Worm (Caenorhabditis elegans) whole organism, L1 larva: ENCODE measurements around the gene F52B11.2.
A peak's percentile ranks its signal among the peaks of the same experiment; 100 is the strongest.

Experiments used
- C04F5.9 ChIP-seq: sonication (generic microtip); optimal IDR thresholded peaks from 2 replicates; lab custom pipeline; 2016; ENCODE audit warnings: missing genetic modification characterization, missing compliant biosample characterization
- C16A3.4 ChIP-seq: fragments of 150-350 bp; optimal IDR thresholded peaks from 2 replicates; lab custom pipeline; 2014; ENCODE audit warnings: missing biosample characterization, missing genetic modification characterization
- C34B4.2 ChIP-seq: sonication (generic microtip); optimal IDR thresholded peaks from 2 replicates; lab custom pipeline; 2017; ENCODE audit warnings: mild to moderate bottlenecking, missing genetic modification characterization, missing compliant biosample characterization
- F16B12.6 ChIP-seq: fragments of 150-350 bp; optimal IDR thresholded peaks from 2 replicates; lab custom pipeline; 2014; ENCODE audit warnings: missing biosample characterization, missing genetic modification characterization
- aha-1 ChIP-seq: fragments of 150-350 bp; optimal IDR thresholded peaks from 2 replicates; lab custom pipeline; 2014; ENCODE audit warnings: missing biosample characterization, missing genetic modification characterization
- aly-2 ChIP-seq: fragments of 150-350 bp; optimal IDR thresholded peaks from 2 replicates; lab custom pipeline; 2014; ENCODE audit warnings: missing biosample characterization, missing genetic modification characterization
- ama-1 ChIP-seq: fragments of 150-350 bp; optimal IDR thresholded peaks from 2 replicates; lab custom pipeline; 2014
- blmp-1 ChIP-seq: fragments of 150-350 bp; optimal IDR thresholded peaks from 2 replicates; lab custom pipeline; 2014; ENCODE audit warnings: missing biosample characterization, missing genetic modification characterization
- ceh-63 ChIP-seq: fragments of 200-800 bp; sonication (Bioruptor generic); optimal IDR thresholded peaks from 2 replicates; lab custom pipeline; 2018; ENCODE audit warnings: mild to moderate bottlenecking, missing genetic modification characterization, missing compliant biosample characterization
- ceh-82 ChIP-seq, 3 experiments: fragments of 150-350 bp in 1 of 3; sonication (generic microtip) in 2 of 3; optimal IDR thresholded peaks; 2 replicates each; lab custom pipeline; 2014 to 2017; ENCODE audit warnings: missing biosample characterization in 3 of 3, missing genetic modification characterization in 3 of 3
- ceh-88 ChIP-seq: fragments of 200-800 bp; sonication (Bioruptor generic); IDR thresholded peaks from 2 replicates; pipeline ENCODE4 v1.3.6; 2022; ENCODE audit warnings: missing genetic modification characterization, missing compliant biosample characterization
- ceh-90 ChIP-seq: sonication (generic microtip); optimal IDR thresholded peaks from 2 replicates; lab custom pipeline; 2016; ENCODE audit warnings: missing genetic modification characterization, missing compliant biosample characterization
- dpl-1 ChIP-seq, 3 experiments: fragments of 150-350 bp in 2 of 3; sonication (generic microtip) in 1 of 3; optimal IDR thresholded peaks; 2 replicates each; lab custom pipeline; 2014 to 2017; ENCODE audit warnings: missing biosample characterization in 3 of 3, missing genetic modification characterization in 3 of 3, missing genetic modification reagents in 3 of 3
- efl-1 ChIP-seq, 4 experiments: fragments of 150-350 bp; optimal IDR thresholded peaks in 3 of 4; peaks in 1 of 4; 1 replicate in 1 of 4; 2 replicates in 3 of 4; lab custom pipeline; 2014; ENCODE audit warnings: missing biosample characterization in 2 of 4, missing genetic modification characterization in 2 of 4, missing genetic modification reagents in 2 of 4
- efl-3 ChIP-seq: fragments of 200-800 bp; sonication (Bioruptor generic); optimal IDR thresholded peaks from 2 replicates; lab custom pipeline; 2018; ENCODE audit warnings: mild to moderate bottlenecking, missing genetic modification characterization, missing compliant biosample characterization
- egl-13 ChIP-seq: sonication (generic microtip); optimal IDR thresholded peaks from 2 replicates; lab custom pipeline; 2016; ENCODE audit warnings: missing genotype, missing genetic modification reagents, missing genetic modification characterization, missing compliant biosample characterization
- fkh-8 ChIP-seq: sonication (generic microtip); optimal IDR thresholded peaks from 2 replicates; lab custom pipeline; 2016; ENCODE audit warnings: mild to moderate bottlenecking, missing genetic modification characterization, missing compliant biosample characterization
- fos-1 ChIP-seq: fragments of 150-350 bp; optimal IDR thresholded peaks from 2 replicates; lab custom pipeline; 2014; ENCODE audit warnings: missing biosample characterization, missing genetic modification characterization
- hlh-17 ChIP-seq: fragments of 200-800 bp; sonication (Bioruptor generic); optimal IDR thresholded peaks from 2 replicates; lab custom pipeline; 2018; ENCODE audit warnings: missing genetic modification characterization, mild to moderate bottlenecking, missing compliant biosample characterization, moderate library complexity, borderline replicate concordance
- hpl-2 ChIP-seq: fragments of 150-350 bp; optimal IDR thresholded peaks from 2 replicates; lab custom pipeline; 2014; ENCODE audit warnings: missing biosample characterization, missing genetic modification reagents, missing genetic modification characterization
- isw-1 ChIP-seq: fragments of 200-800 bp; sonication (Bioruptor generic); IDR thresholded peaks from 2 replicates; pipeline ENCODE4 v1.3.6; 2022; ENCODE audit warnings: missing genetic modification characterization, missing compliant biosample characterization
- lin-13 ChIP-seq: fragments of 150-350 bp; optimal IDR thresholded peaks from 2 replicates; lab custom pipeline; 2014; ENCODE audit warnings: missing biosample characterization, missing genetic modification reagents, missing genetic modification characterization
- lin-15B ChIP-seq: fragments of 150-350 bp; sonication (generic microtip); optimal IDR thresholded peaks from 3 replicates; lab custom pipeline; 2014; ENCODE audit warnings: missing biosample characterization, missing genetic modification characterization
- lin-35 ChIP-seq, 2 experiments: fragments of 150-350 bp; optimal IDR thresholded peaks; 2 replicates each; lab custom pipeline; 2014; ENCODE audit warnings: missing biosample characterization in 2 of 2, missing genetic modification characterization in 2 of 2, missing genetic modification reagents in 2 of 2
- lir-3 ChIP-seq: sonication (generic microtip); optimal IDR thresholded peaks from 2 replicates; lab custom pipeline; 2016; ENCODE audit warnings: mild to moderate bottlenecking, missing genetic modification characterization, moderate library complexity, missing compliant biosample characterization; ENCODE audit not compliant: poor library complexity
- mdl-1 ChIP-seq, 2 experiments: fragments of 150-350 bp; optimal IDR thresholded peaks; 2 replicates each; lab custom pipeline; 2014 to 2017; ENCODE audit warnings: missing biosample characterization in 2 of 2, missing genetic modification characterization in 2 of 2, inconsistent platforms in 1 of 2
- mep-1 ChIP-seq: fragments of 150-350 bp; optimal IDR thresholded peaks from 2 replicates; lab custom pipeline; 2014; ENCODE audit warnings: missing biosample characterization, missing genetic modification characterization
- nhr-11 ChIP-seq: fragments of 150-350 bp; optimal IDR thresholded peaks from 2 replicates; lab custom pipeline; 2014; ENCODE audit warnings: missing biosample characterization, missing genetic modification characterization
- nhr-19 ChIP-seq: fragments of 200-800 bp; sonication (Bioruptor generic); conservative IDR thresholded peaks from 2 replicates; pipeline ENCODE4 v1.3.6; 2022; ENCODE audit warnings: missing genetic modification characterization, missing compliant biosample characterization
- nhr-20 ChIP-seq: sonication (generic microtip); optimal IDR thresholded peaks from 2 replicates; lab custom pipeline; 2016; ENCODE audit warnings: mild to moderate bottlenecking, missing genetic modification characterization, missing compliant biosample characterization
- nhr-47 ChIP-seq: sonication (generic microtip); optimal IDR thresholded peaks from 2 replicates; lab custom pipeline; 2016; ENCODE audit warnings: mild to moderate bottlenecking, missing genetic modification characterization, moderate library complexity, missing compliant biosample characterization
- nhr-71 ChIP-seq: sonication (generic microtip); optimal IDR thresholded peaks from 2 replicates; lab custom pipeline; 2016; ENCODE audit warnings: mild to moderate bottlenecking, missing genetic modification characterization, moderate library complexity, missing compliant biosample characterization
- nhr-84 ChIP-seq: sonication (generic microtip); optimal IDR thresholded peaks from 2 replicates; lab custom pipeline; 2017; ENCODE audit warnings: missing biosample characterization, missing genetic modification characterization
- pag-3 ChIP-seq: sonication (generic microtip); optimal IDR thresholded peaks from 2 replicates; lab custom pipeline; 2017; ENCODE audit warnings: missing genetic modification characterization, mild to moderate bottlenecking, missing compliant biosample characterization, antibody characterized with exemption, borderline replicate concordance; ENCODE audit not compliant: insufficient read depth
- pqm-1 ChIP-seq: sonication (generic microtip); optimal IDR thresholded peaks from 3 replicates; lab custom pipeline; 2017; ENCODE audit warnings: missing biosample characterization, missing genetic modification characterization
- skn-1 ChIP-seq: fragments of 150-350 bp; optimal IDR thresholded peaks from 2 replicates; lab custom pipeline; 2014; ENCODE audit warnings: missing biosample characterization, missing genetic modification characterization
- snpc-4 ChIP-seq: fragments of 150-350 bp; optimal IDR thresholded peaks from 2 replicates; lab custom pipeline; 2014; ENCODE audit warnings: missing biosample characterization, missing genetic modification characterization
- snu-23 ChIP-seq: sonication (generic microtip); optimal IDR thresholded peaks from 2 replicates; lab custom pipeline; 2016; ENCODE audit warnings: missing genetic modification characterization, missing compliant biosample characterization
- sox-4 ChIP-seq: sonication (generic microtip); optimal IDR thresholded peaks from 2 replicates; lab custom pipeline; 2016; ENCODE audit warnings: missing genetic modification characterization, missing compliant biosample characterization
- swsn-7 ChIP-seq: sonication (generic microtip); optimal IDR thresholded peaks from 2 replicates; lab custom pipeline; 2016; ENCODE audit warnings: missing genetic modification characterization, missing compliant biosample characterization
- tlp-1 ChIP-seq: fragments of 150-350 bp; optimal IDR thresholded peaks from 2 replicates; lab custom pipeline; 2014; ENCODE audit warnings: missing biosample characterization, missing genetic modification characterization
- unc-86 ChIP-seq: sonication (generic microtip); optimal IDR thresholded peaks from 2 replicates; lab custom pipeline; 2016; ENCODE audit warnings: missing genetic modification characterization, missing compliant biosample characterization
- vab-15 ChIP-seq: sonication (generic microtip); optimal IDR thresholded peaks from 2 replicates; lab custom pipeline; 2017; ENCODE audit warnings: missing genotype, mild to moderate bottlenecking, missing genetic modification characterization, missing compliant biosample characterization
- xbp-1 ChIP-seq: sonication (generic microtip); optimal IDR thresholded peaks from 2 replicates; lab custom pipeline; 2016; ENCODE audit warnings: missing genetic modification characterization, missing compliant biosample characterization
- zip-4 ChIP-seq: fragments of 200-800 bp; sonication (Bioruptor generic); optimal IDR thresholded peaks from 2 replicates; lab custom pipeline; 2018; ENCODE audit warnings: mild to moderate bottlenecking, missing genetic modification characterization, moderate library complexity, missing compliant biosample characterization
- ztf-11 ChIP-seq, 2 experiments: sonication (generic microtip); optimal IDR thresholded peaks; 2 replicates each; lab custom pipeline; 2016 to 2017; ENCODE audit warnings: missing genetic modification characterization in 2 of 2, missing biosample characterization in 1 of 2, missing compliant biosample characterization in 1 of 2

F52B11.2 gene

ce11 chrIV:14043680-14044079 lies 39.7 kb upstream of the F52B11.2 start, which contains the start of gene Y37A1B.7:
Gene Y37A1B.7 (minus strand): TSS chrIV:14043780.
- TF ChIP-seq blmp-1 (tag; lab: Kevin White, UChicago), result peak; percentile 25
- TF ChIP-seq ceh-82 (tag; optimal IDR thresholded peaks at IDR 0.05; lab: Kevin White, UChicago), result no peak
- no peak for TF ChIP-seq aly-2 (tag; lab: Kevin White, UChicago)

- peak; percentile 12 for TF ChIP-seq blmp-1 (tag; lab: Kevin White, UChicago)
- TF ChIP-seq nhr-19, result no peak
- no peak for TF ChIP-seq ceh-90 (tag; lab: Kevin White, UChicago)
- TF ChIP-seq F16B12.6 (tag; lab: Kevin White, UChicago), result no peak
- no peak for TF ChIP-seq fos-1 (tag; lab: Kevin White, UChicago)
- no peak for TF ChIP-seq isw-1 (GFP tag; lab: Robert Waterston, UW)
- no peak for TF ChIP-seq vab-15 (tag; lab: Kevin White, UChicago)
- TF ChIP-seq unc-86, result peak; percentile 31
- TF ChIP-seq ceh-63 (GFP tag; lab: Kevin White, UChicago), result no peak
- TF ChIP-seq pag-3 (tag; lab: Kevin White, UChicago), result no peak
- peak in 1 of 2 experiments; percentile 42 for TF ChIP-seq ztf-11 (tag; optimal IDR thresholded peaks at IDR 0.05; lab: Kevin White, UChicago)
- no peak for TF ChIP-seq pqm-1 (tag; lab: Kevin White, UChicago)
- no peak for TF ChIP-seq zip-4 (GFP tag; lab: Kevin White, UChicago)
- no peak for TF ChIP-seq dpl-1 (GFP tag; optimal IDR thresholded peaks at IDR 0.05; lab: Kevin White, UChicago)
- no peak for TF ChIP-seq xbp-1
- TF ChIP-seq C34B4.2 (tag; lab: Kevin White, UChicago), result no peak
- TF ChIP-seq mep-1 (tag; lab: Kevin White, UChicago), result no peak
- no peak for TF ChIP-seq aha-1 (tag; lab: Kevin White, UChicago)
- no peak for TF ChIP-seq C16A3.4 (tag; lab: Kevin White, UChicago)
- TF ChIP-seq C04F5.9 (tag; lab: Kevin White, UChicago), result no peak
- TF ChIP-seq nhr-84, result no peak
- TF ChIP-seq nhr-11, result no peak
- TF ChIP-seq sox-4 (tag; lab: Kevin White, UChicago), result no peak
- peak; percentile 3 for TF ChIP-seq snu-23
- TF ChIP-seq lir-3 (tag; lab: Kevin White, UChicago), result no peak
- TF ChIP-seq ceh-88 (GFP tag; lab: Robert Waterston, UW), result no peak
- no peak for TF ChIP-seq lin-13 (GFP tag; lab: Kevin White, UChicago)
- TF ChIP-seq hlh-17, result no peak
- TF ChIP-seq nhr-20 (tag; lab: Kevin White, UChicago), result peak; percentile 0
- no peak for TF ChIP-seq egl-13 (tag; lab: Kevin White, UChicago)
- peak; percentile 12 for TF ChIP-seq swsn-7
- TF ChIP-seq nhr-47 (tag; lab: Kevin White, UChicago), result peak; percentile 10
- no peak for TF ChIP-seq lin-15B
- no peak for TF ChIP-seq ama-1 (lab: Kevin White, UChicago)
- no peak for TF ChIP-seq lin-35 (GFP tag; optimal IDR thresholded peaks at IDR 0.05; lab: Kevin White, UChicago)
- peak; percentile 69 for TF ChIP-seq fkh-8 (tag; lab: Kevin White, UChicago)
- TF ChIP-seq skn-1, result no peak
- no peak for TF ChIP-seq efl-1 (optimal IDR thresholded peaks at IDR 0.05; lab: Kevin White, UChicago)
- TF ChIP-seq efl-1 (GFP tag; optimal IDR thresholded peaks at IDR 0.05 in 1 of 2; lab: Kevin White, UChicago), result peak in 1 of 2 experiments; percentile 64
- no peak for TF ChIP-seq tlp-1 (tag; lab: Kevin White, UChicago)
- no peak for TF ChIP-seq snpc-4
- TF ChIP-seq efl-3 (GFP tag; lab: Kevin White, UChicago), result no peak
- TF ChIP-seq mdl-1 (tag; optimal IDR thresholded peaks at IDR 0.05; lab: Kevin White, UChicago), result no peak
- no peak for TF ChIP-seq hpl-2 (GFP tag; lab: Kevin White, UChicago)
- TF ChIP-seq nhr-71 (tag; lab: Kevin White, UChicago), result peak; percentile 41
Observed at ce11 chrIV:14046777-14047176, 36.6 kb upstream of the F52B11.2 start.
